Worm (Caenorhabditis elegans): ENCODE results near the gene clec-141.

clec-141 gene

DNA sequence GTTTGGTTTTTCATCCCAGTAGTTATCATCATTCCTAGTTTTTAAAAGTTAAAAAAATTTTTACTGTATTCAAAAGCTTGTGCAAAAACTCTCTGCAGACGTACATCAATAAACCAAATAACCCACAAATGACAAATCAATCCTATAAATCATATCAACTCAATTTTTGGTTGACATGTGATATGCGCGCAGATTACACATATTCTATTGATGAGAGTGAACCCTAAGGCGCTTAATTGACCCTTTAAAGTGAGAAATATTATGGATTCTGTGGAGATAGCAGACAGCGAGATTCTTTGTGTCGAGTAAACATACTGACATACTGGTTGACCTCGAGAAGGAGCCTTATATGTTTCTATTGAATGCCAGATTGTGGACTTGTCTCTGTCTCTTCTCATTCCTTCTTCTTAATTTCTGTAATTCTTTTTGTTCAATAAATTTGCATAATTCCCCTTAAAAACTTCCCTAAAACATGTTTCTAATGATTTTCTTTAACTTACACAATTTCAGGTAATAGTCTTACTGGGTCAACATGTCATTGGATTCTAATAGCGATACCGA lies 8.8 kb upstream of the clec-141 start, which contains the start of gene EEED8.2:
Gene EEED8.2, plus strand, starts transcription at position 511 of the 561 bp plus-strand sequence.
- TF ChIP-seq hlh-30 (tag; optimal IDR thresholded peaks at IDR 0.05; ENCODE audit: insufficient read depth) (peak; percentile 24), madf-2 (tag; optimal IDR thresholded peaks at IDR 0.05) (no peak), unc-55 (GFP tag; optimal IDR thresholded peaks at IDR 0.05) (peak; percentile 39), fkh-10 (GFP tag; optimal IDR thresholded peaks at IDR 0.05) (no peak), ref-2 (tag; optimal IDR thresholded peaks at IDR 0.05) (no peak), tbx-2 (tag; optimal IDR thresholded peaks at IDR 0.05) (peak; percentile 3), ceh-24 (tag; optimal IDR thresholded peaks at IDR 0.05) (no peak)

DNA sequence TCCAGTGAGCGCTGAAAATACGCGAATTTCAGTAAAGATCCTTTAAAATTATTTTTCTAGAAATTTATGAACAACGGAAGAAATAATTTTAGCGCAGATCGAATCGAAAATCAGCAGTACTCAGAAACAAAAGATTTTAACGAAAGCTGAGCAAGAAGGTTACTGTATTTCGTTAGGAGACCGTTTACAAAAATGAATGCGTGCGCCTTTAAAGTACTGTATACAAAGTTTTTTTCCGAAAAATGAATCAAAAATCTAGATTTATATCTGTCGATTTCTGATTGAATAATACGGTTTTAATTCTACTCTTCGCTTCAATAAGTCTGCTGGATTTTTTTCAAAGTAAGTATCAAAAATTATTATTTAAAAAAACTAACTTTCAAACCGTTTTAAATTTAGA lies 6.6 kb upstream of the clec-141 start, which contains the start of the genes EEED8.14 and EEED8.3:
Gene EEED8.14, minus strand, starts transcription at position 13 of the 400 bp plus-strand sequence.
Gene EEED8.3, plus strand, starts transcription at position 237 of the 400 bp plus-strand sequence.
- TF ChIP-seq fkh-10 (GFP tag; optimal IDR thresholded peaks at IDR 0.05) (no peak), C08G9.2 (tag; optimal IDR thresholded peaks at IDR 0.05) (no peak), Y22D7AL.16 (tag; optimal IDR thresholded peaks at IDR 0.05) (no peak), ahr-1 (tag; optimal IDR thresholded peaks at IDR 0.05) (no peak), K09A11.1 (tag; optimal IDR thresholded peaks at IDR 0.05; ENCODE audit: insufficient read depth) (no peak), ceh-34 (tag; optimal IDR thresholded peaks at IDR 0.05) (no peak)

DNA sequence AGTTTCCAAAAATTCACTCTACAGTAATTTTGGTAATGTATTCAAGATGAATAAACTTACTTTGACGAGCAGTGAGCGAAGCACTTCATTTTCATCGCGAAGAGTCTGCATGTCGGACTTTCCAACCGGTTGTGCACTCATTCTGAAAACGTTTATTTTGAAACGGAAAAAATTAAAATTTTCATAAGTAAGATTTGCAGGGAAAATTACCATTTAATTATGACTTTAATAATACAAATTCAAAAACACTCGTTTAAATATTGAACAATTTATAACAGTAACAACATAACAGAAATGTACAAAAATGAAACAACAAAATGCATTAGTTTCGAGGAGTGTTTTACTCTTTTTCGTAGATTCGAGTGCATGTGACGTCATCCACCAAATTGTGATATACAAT lies 5.0 kb upstream of the clec-141 start, which contains the start of the genes EEED8.13 and EEED8.18:
Gene EEED8.13, minus strand, starts transcription at position 101 of the 400 bp plus-strand sequence.
Gene EEED8.18, minus strand, starts transcription at position 144 of the 400 bp plus-strand sequence.
- no peak for TF ChIP-seq ceh-9 (tag; optimal IDR thresholded peaks at IDR 0.05)
- TF ChIP-seq mec-3 (tag; optimal IDR thresholded peaks at IDR 0.05; ENCODE audit: borderline replicate concordance), result no peak
- no peak for TF ChIP-seq gmeb-2 (tag; optimal IDR thresholded peaks at IDR 0.05)
- TF ChIP-seq K09A11.1 (tag; optimal IDR thresholded peaks at IDR 0.05; ENCODE audit: insufficient read depth), result no peak
- TF ChIP-seq rnt-1 (tag; optimal IDR thresholded peaks at IDR 0.05), result no peak
- no peak for TF ChIP-seq ceh-22 (tag; optimal IDR thresholded peaks at IDR 0.05)
- no peak for TF ChIP-seq hlh-13 (GFP tag; optimal IDR thresholded peaks at IDR 0.05)
- no peak for TF ChIP-seq ahr-1 (tag; optimal IDR thresholded peaks at IDR 0.05)
- no peak for TF ChIP-seq T23F11.4 (GFP tag; optimal IDR thresholded peaks at IDR 0.05)
- no peak for TF ChIP-seq ztf-16 (tag; optimal IDR thresholded peaks at IDR 0.05)

DNA sequence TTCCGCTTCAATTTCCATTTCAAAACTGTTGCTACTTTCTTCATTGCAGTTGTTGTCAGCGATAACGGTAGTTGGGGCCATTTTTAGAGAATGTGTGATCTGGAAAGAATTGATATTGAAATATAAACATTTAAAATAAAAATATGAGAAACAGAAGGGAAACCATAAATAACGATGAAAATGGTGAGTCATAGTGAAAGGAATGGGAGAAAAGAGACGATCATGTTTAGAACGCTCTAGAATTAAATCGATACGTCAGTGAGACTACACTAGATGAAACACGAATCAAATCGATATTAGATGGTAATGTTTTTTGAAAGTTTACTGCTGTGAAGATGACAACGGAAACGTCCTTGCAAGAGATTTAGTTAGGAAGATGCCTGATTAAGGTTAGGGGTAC lies 1.5 kb upstream of the clec-141 start, which contains the start of the genes EEED8.12 and EEED8.4:
Gene EEED8.12, minus strand, starts transcription at position 101 of the 400 bp plus-strand sequence.
Gene EEED8.4, plus strand, starts transcription at position 396 of the 400 bp plus-strand sequence.
- TF ChIP-seq rnt-1 (tag; optimal IDR thresholded peaks at IDR 0.05), result no peak
- TF ChIP-seq ztf-16 (tag; optimal IDR thresholded peaks at IDR 0.05), result no peak
- TF ChIP-seq ceh-9 (tag; optimal IDR thresholded peaks at IDR 0.05), result no peak
- TF ChIP-seq unc-55 (GFP tag; optimal IDR thresholded peaks at IDR 0.05), result no peak
- TF ChIP-seq ahr-1 (tag; optimal IDR thresholded peaks at IDR 0.05), result no peak
- no peak for TF ChIP-seq ceh-19 (GFP tag; optimal IDR thresholded peaks at IDR 0.05)
- no peak for TF ChIP-seq K02D7.2 (tag; optimal IDR thresholded peaks at IDR 0.05)
- TF ChIP-seq elt-2 (tag; optimal IDR thresholded peaks at IDR 0.05), result no peak
- TF ChIP-seq T23F11.4 (GFP tag; optimal IDR thresholded peaks at IDR 0.05), result no peak

DNA sequence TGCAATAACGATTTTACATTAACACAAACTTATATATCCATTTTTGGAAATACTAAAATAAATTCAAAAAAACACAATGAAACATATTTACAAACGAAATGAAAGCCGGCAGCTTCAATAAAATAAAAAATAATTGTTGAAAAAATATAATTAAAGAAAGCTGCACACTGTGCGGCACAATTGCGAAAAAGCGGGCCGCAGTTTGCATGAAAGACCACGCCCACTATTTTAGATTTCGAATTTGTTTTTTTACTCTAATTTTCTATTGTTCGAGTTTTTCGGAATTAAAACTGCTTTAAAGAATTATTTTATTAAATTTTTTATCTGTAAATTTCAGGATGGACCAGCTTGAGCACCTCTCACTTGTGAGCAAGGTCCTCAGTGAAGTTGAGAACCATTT lies 8.2 kb downstream of the clec-141 start, which contains the start of gene mog-5:
Gene mog-5, plus strand, starts transcription at position 338 of the 400 bp plus-strand sequence.
- TF ChIP-seq Y22D7AL.16 (tag; optimal IDR thresholded peaks at IDR 0.05) (no peak), pha-4 (tag; optimal IDR thresholded peaks at IDR 0.05) (no peak), fkh-6 (tag; optimal IDR thresholded peaks at IDR 0.05) (no peak), sox-4 (tag; optimal IDR thresholded peaks at IDR 0.05) (peak; percentile 55), ceh-2 (tag; optimal IDR thresholded peaks at IDR 0.05) (peak; percentile 5), nhr-11 (tag; optimal IDR thresholded peaks at IDR 0.05) (no peak), nhr-232 (tag; optimal IDR thresholded peaks at IDR 0.05) (peak; percentile 50), ceh-18 (tag; optimal IDR thresholded peaks at IDR 0.05) (no peak), eyg-1 (tag; optimal IDR thresholded peaks at IDR 0.05) (no peak), zip-5 (tag; optimal IDR thresholded peaks at IDR 0.05) (peak; percentile 13), hlh-30 (tag; optimal IDR thresholded peaks at IDR 0.05; ENCODE audit: insufficient read depth) (no peak), fax-1 (tag; optimal IDR thresholded peaks at IDR 0.05) (peak; percentile 14), nfya-1 (tag; optimal IDR thresholded peaks at IDR 0.05) (peak; percentile 32), ceh-31 (tag; optimal IDR thresholded peaks at IDR 0.05) (peak; percentile 11), dve-1 (tag; optimal IDR thresholded peaks at IDR 0.05) (no peak), ceh-34 (tag; optimal IDR thresholded peaks at IDR 0.05) (no peak), C08G9.2 (tag; optimal IDR thresholded peaks at IDR 0.05) (no peak), unc-86 (tag; optimal IDR thresholded peaks at IDR 0.05) (peak; percentile 26), sox-2 (GFP tag; IDR thresholded peaks at IDR 0.05) (no peak; the same call in 1 of the 2 replicates), F13H6.1 (tag; optimal IDR thresholded peaks at IDR 0.05) (peak; percentile 31), K02D7.2 (tag; optimal IDR thresholded peaks at IDR 0.05) (no peak), unc-42 (tag; optimal IDR thresholded peaks at IDR 0.05) (peak; percentile 65), madf-2 (tag; optimal IDR thresholded peaks at IDR 0.05) (no peak), ceh-48 (tag; optimal IDR thresholded peaks at IDR 0.05) (no peak), hlh-13 (GFP tag; optimal IDR thresholded peaks at IDR 0.05) (no peak), fkh-10 (GFP tag; optimal IDR thresholded peaks at IDR 0.05) (no peak)
